Fruit fly (Drosophila melanogaster): ENCODE data around the gene CG42583.

CG42583 gene

DNA sequence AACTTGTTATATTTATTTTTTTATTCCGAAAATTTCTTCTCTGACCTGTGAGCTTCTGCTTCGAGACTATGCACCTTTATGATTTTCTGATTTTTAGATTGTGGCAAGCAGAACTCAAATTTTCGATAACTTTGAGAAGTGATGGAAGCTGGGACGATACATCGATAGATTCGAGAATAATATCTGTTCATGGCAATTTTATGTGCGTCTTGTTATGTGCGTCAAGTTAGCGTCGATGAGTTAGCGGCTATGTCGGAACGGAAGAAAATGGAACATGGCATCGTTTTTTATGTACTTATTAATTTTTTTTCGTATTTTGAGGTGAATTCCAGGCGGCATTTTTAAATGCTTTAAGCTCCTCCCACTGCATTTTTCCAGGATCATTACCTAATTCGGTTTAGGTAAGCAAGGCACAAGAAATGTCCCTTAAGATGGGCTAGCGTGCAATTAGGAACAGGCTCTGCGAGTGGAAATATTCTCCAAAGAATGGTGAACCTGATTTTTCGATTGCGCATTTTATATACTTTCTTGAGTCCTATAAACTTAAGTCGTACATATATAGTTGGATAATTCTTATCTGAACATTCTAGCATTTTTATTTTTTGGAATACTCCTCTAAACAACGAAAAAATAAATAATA lies 26.3 kb downstream of the CG42583 start, which contains the start of gene Phf7:
Gene Phf7 (minus strand): TSS at position 58 of the 640 bp plus-strand sequence.
- TF ChIP-seq cyc (GFP tag; optimal IDR thresholded peaks at IDR 0.05) = no peak
- no peak for TF ChIP-seq CG3032 (tag; optimal IDR thresholded peaks at IDR 0.05)
- TF ChIP-seq CG34406 (GFP tag; optimal IDR thresholded peaks at IDR 0.05) = no peak
- TF ChIP-seq CG8632 (GFP tag; optimal IDR thresholded peaks at IDR 0.05) = no peak
- TF ChIP-seq CG11902 (GFP tag; optimal IDR thresholded peaks at IDR 0.05) = no peak
- TF ChIP-seq Eip78C (GFP tag) = peak; percentile 3
- no peak for TF ChIP-seq dac (GFP tag; optimal IDR thresholded peaks at IDR 0.05)

DNA sequence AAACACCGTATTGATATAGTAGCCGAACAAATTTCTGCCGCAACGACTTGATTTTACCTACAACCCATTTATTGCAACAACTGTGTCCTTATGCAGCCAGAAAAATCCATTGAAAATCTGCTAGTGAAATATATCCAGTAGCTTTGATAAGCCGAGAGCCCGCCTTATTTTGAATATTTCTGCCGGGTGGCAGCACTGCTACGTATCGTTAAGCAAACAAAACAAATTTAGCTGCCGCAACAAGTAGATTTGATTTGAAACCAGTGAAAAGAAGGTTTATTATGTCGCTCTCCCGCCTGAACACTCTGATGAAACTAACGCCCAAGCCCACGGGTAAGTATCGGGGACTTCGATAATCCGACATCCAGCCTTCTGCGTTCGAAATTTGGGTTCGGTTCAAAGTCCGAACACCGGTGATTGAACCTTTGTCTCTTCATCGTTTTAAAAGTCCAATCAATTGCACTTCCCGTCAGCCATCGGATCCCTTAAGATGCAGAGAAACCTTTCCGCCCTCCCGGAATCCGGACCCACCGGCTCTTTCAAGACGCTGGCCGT lies 27.0 kb downstream of the CG42583 start, which contains the start of gene CG9577:
Gene CG9577 (plus strand): TSS at position 190 of the 555 bp plus-strand sequence.
- TF ChIP-seq ss (GFP tag; optimal IDR thresholded peaks at IDR 0.05) = peak; percentile 93 to 94
- peak; percentile 28 for TF ChIP-seq Ets96B (tag; optimal IDR thresholded peaks at IDR 0.05)
- TF ChIP-seq vri (GFP tag; optimal IDR thresholded peaks at IDR 0.05) = no peak
- no peak for TF ChIP-seq CG4318 (GFP tag; optimal IDR thresholded peaks at IDR 0.05)
- no peak for TF ChIP-seq cyc (GFP tag; optimal IDR thresholded peaks at IDR 0.05)
- no peak for TF ChIP-seq acj6 (GFP tag; optimal IDR thresholded peaks at IDR 0.05)
- TF ChIP-seq CG8319 (GFP tag; optimal IDR thresholded peaks at IDR 0.05) = no peak
- peak; percentile 93 for TF ChIP-seq fkh (GFP tag; optimal IDR thresholded peaks at IDR 0.05)
- peak; percentile 48 for TF ChIP-seq net (GFP tag; optimal IDR thresholded peaks at IDR 0.05)
- TF ChIP-seq Hr39 (GFP tag; optimal IDR thresholded peaks at IDR 0.05) = no peak
- TF ChIP-seq OdsH (GFP tag; optimal IDR thresholded peaks at IDR 0.05) = no peak
- TF ChIP-seq CG10669 (GFP tag; optimal IDR thresholded peaks at IDR 0.05) = peak; percentile 56
- no peak for TF ChIP-seq Met (GFP tag; optimal IDR thresholded peaks at IDR 0.05)
- no peak for TF ChIP-seq dac (GFP tag; optimal IDR thresholded peaks at IDR 0.05)
- peak; percentile 50; the same call in 1 of the 3 replicates for TF ChIP-seq eg (GFP tag; IDR thresholded peaks at IDR 0.05)
- TF ChIP-seq CG1621 (tag; optimal IDR thresholded peaks at IDR 0.05) = peak; percentile 71
- TF ChIP-seq CG11902 (GFP tag; optimal IDR thresholded peaks at IDR 0.05) = no peak
- no peak for TF ChIP-seq achi (GFP tag; optimal IDR thresholded peaks at IDR 0.05)
- no peak for TF ChIP-seq fd85E (GFP tag; optimal IDR thresholded peaks at IDR 0.05)
- TF ChIP-seq dsx (GFP tag; optimal IDR thresholded peaks at IDR 0.05; ENCODE audit: poor library complexity, severe bottlenecking) = peak; percentile 12
- TF ChIP-seq CG6276 (GFP tag; optimal IDR thresholded peaks at IDR 0.05) = peak; percentile 89
- peak; percentile 87 for TF ChIP-seq CG6808 (GFP tag; optimal IDR thresholded peaks at IDR 0.05)
- no peak for TF ChIP-seq CG11294 (GFP tag; IDR thresholded peaks at IDR 0.05)
- no peak for TF ChIP-seq Sox102F (GFP tag; optimal IDR thresholded peaks at IDR 0.05)
- peak; percentile 78 for TF ChIP-seq svp (GFP tag)
- no peak for TF ChIP-seq CG8632 (GFP tag; optimal IDR thresholded peaks at IDR 0.05)
- no peak for TF ChIP-seq Eip75B (GFP tag; optimal IDR thresholded peaks at IDR 0.05)
- peak; percentile 12 for TF ChIP-seq CG3032 (tag; optimal IDR thresholded peaks at IDR 0.05)
- TF ChIP-seq CG31627 (GFP tag; optimal IDR thresholded peaks at IDR 0.05) = no peak
- TF ChIP-seq CG10631 (GFP tag; optimal IDR thresholded peaks at IDR 0.05) = no peak
- no peak for TF ChIP-seq fd59A (GFP tag; optimal IDR thresholded peaks at IDR 0.05)
- peak; percentile 33 for TF ChIP-seq CG3919 (GFP tag; optimal IDR thresholded peaks at IDR 0.05)
- no peak for TF ChIP-seq Sox15 (GFP tag; optimal IDR thresholded peaks at IDR 0.05)
- no peak for TF ChIP-seq Hr38 (GFP tag; optimal IDR thresholded peaks at IDR 0.05)
- TF ChIP-seq pdm3 (GFP tag; optimal IDR thresholded peaks at IDR 0.05) = no peak
- TF ChIP-seq Ets21C (GFP tag; optimal IDR thresholded peaks at IDR 0.05) = no peak
- no peak for TF ChIP-seq Eip93F (GFP tag; optimal IDR thresholded peaks at IDR 0.05)
- TF ChIP-seq lz (GFP tag; optimal IDR thresholded peaks at IDR 0.05) = no peak
- no peak for TF ChIP-seq esn (GFP tag; optimal IDR thresholded peaks at IDR 0.05)
- TF ChIP-seq Blimp-1 (GFP tag; optimal IDR thresholded peaks at IDR 0.05) = peak; percentile 11
- TF ChIP-seq CG7368 (GFP tag; optimal IDR thresholded peaks at IDR 0.05) = peak; percentile 29
- peak; percentile 25 for TF ChIP-seq Eip78C (GFP tag)
- peak; percentile 75 for TF ChIP-seq CG16779 (tag; optimal IDR thresholded peaks at IDR 0.05)
- TF ChIP-seq CG15336 (GFP tag; IDR thresholded peaks at IDR 0.05) = peak; percentile 49; the same call in 1 of the 2 replicates
- TF ChIP-seq CG6792 (GFP tag; optimal IDR thresholded peaks at IDR 0.05) = no peak
- TF ChIP-seq CG9139 (GFP tag; optimal IDR thresholded peaks at IDR 0.05) = peak; percentile 92
- TF ChIP-seq Hr4 (GFP tag; optimal IDR thresholded peaks at IDR 0.05) = no peak
